1 fruit fly cellular context compared by ENCODE assay signal in the genomic region with DNA sequence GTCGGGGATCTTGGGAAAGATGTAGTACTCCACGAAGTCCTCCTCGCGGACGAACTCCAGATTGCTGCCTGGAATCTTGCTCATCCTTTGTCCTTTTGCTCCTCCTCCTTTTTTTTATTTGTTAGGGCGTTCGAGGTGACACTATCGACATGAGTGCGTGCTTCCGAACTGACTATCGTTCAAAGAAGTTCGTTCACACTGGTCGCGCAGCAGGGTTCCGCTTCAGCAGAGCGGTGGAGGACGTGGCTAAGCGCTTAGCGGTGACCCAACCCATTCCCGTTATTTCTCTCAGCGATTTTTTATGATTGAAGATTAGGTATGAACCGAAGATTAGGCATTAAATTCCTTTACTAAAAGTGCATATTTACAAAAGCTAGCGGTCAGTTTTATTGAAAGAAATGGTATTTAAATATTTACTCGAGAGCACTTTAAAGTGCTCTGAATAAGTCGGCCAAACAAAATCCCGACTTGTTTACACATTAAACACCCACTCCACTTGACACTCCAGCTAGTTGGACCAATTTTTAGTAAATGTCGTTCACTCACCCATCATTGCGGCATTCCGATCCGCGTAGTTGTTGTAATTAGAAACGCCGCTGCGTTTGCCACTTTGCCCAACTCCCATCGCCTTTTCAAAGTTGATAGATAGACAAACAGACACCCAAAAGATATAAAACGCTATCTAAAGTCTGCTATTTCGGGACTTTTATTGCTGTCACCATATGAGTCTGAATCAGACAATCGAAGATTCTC.
TF ChIP-seq lines count a peak whose summit lies in the region.

A gene (minus strand): TSS at position 166 of the 753 bp plus-strand sequence.
A gene (plus strand): TSS at position 703 of the 753 bp plus-strand sequence.

TF ChIP-seq in whole organism, embryonic, 481 proteins besides CTCF, POLR2A, EP300 and RAD21 (continued from another document and continues in another):
- TF ChIP-seq chm (GFP tag; IDR thresholded peaks at IDR 0.05; lab: Robert Waterston, UW) (no peak), CG8388 (GFP tag; optimal IDR thresholded peaks at IDR 0.05; lab: Kevin White, UChicago) (peak; percentile 32), eyg (GFP tag; optimal IDR thresholded peaks at IDR 0.05; lab: Kevin White, UChicago) (no peak), Lhr (GFP tag; optimal IDR thresholded peaks at IDR 0.05; lab: Kevin White, UChicago) (peak; percentile 81), CG4282 (GFP tag; optimal IDR thresholded peaks at IDR 0.05; lab: Kevin White, UChicago) (no peak), kay (GFP tag; optimal IDR thresholded peaks at IDR 0.05; lab: Kevin White, UChicago) (no peak), CG10565 (GFP tag; optimal IDR thresholded peaks at IDR 0.05; lab: Kevin White, UChicago) (no peak), Atf3 (GFP tag; optimal IDR thresholded peaks at IDR 0.05; lab: Kevin White, UChicago) (no peak), aop (GFP tag; IDR thresholded peaks at IDR 0.05; lab: Robert Waterston, UW) (no peak), CG4424 (GFP tag; optimal IDR thresholded peaks at IDR 0.05; lab: Kevin White, UChicago) (peak; percentile 57), stc (GFP tag; IDR thresholded peaks at IDR 0.05; lab: Robert Waterston, UW) (no peak), mam (GFP tag; optimal IDR thresholded peaks at IDR 0.05; lab: Kevin White, UChicago) (peak; percentile 66), mirr (GFP tag; optimal IDR thresholded peaks at IDR 0.05; lab: Kevin White, UChicago) (peak; percentile 11), bsh (GFP tag; optimal IDR thresholded peaks at IDR 0.05; lab: Kevin White, UChicago) (no peak), CG12155 (GFP tag; optimal IDR thresholded peaks at IDR 0.05; lab: Kevin White, UChicago) (peak; percentile 42), Ssrp (tag; optimal IDR thresholded peaks at IDR 0.05; lab: Kevin White, UChicago) (no peak), dan (GFP tag; IDR thresholded peaks at IDR 0.05; lab: Robert Waterston, UW) (no peak), ab (GFP tag; optimal IDR thresholded peaks at IDR 0.05; lab: Kevin White, UChicago) (no peak), bab2 (GFP tag; optimal IDR thresholded peaks at IDR 0.05; lab: Kevin White, UChicago) (peak; percentile 10), CG8290 (GFP tag; optimal IDR thresholded peaks at IDR 0.05; lab: Kevin White, UChicago) (no peak), CG8290 (tag; optimal IDR thresholded peaks at IDR 0.05; lab: Kevin White, UChicago) (peak; percentile 15 to 79), CG13424 (tag; optimal IDR thresholded peaks at IDR 0.05; lab: Kevin White, UChicago) (peak; percentile 28), MBD-R2 (GFP tag; IDR thresholded peaks at IDR 0.05; lab: Robert Waterston, UW) (peak; percentile 95), Hr78 (GFP tag; optimal IDR thresholded peaks at IDR 0.05; lab: Kevin White, UChicago) (peak in 1 of 2 experiments; percentile 1), sens-2 (GFP tag; IDR thresholded peaks at IDR 0.05; lab: Robert Waterston, UW) (no peak), CG10366 (GFP tag; IDR thresholded peaks at IDR 0.05; lab: Robert Waterston, UW) (peak; percentile 35; the same call in 1 of the 2 replicates), Chrac-16 (GFP tag; optimal IDR thresholded peaks at IDR 0.05; lab: Kevin White, UChicago) (peak; percentile 49), Ptx1 (GFP tag; IDR thresholded peaks at IDR 0.05; lab: Robert Waterston, UW) (peak; percentile 38), fru (optimal IDR thresholded peaks at IDR 0.05; lab: Kevin White, UChicago) (no peak), CG32767 (GFP tag; IDR thresholded peaks at IDR 0.05; lab: Robert Waterston, UW) (no peak), Gsc (GFP tag; IDR thresholded peaks at IDR 0.05; lab: Robert Waterston, UW) (no peak), cg (GFP tag; optimal IDR thresholded peaks at IDR 0.05; lab: Kevin White, UChicago) (no peak), bbx (GFP tag; IDR thresholded peaks at IDR 0.05; lab: Robert Waterston, UW; ENCODE audit: partially characterized antibody) (peak; percentile 93), repo (GFP tag; optimal IDR thresholded peaks at IDR 0.05; lab: Kevin White, UChicago) (peak; percentile 38), Bdp1 (GFP tag; optimal IDR thresholded peaks at IDR 0.05; lab: Kevin White, UChicago) (no peak), Abd-B (GFP tag; optimal IDR thresholded peaks at IDR 0.05; lab: Kevin White, UChicago) (peak; percentile 83), psq (GFP tag; optimal IDR thresholded peaks at IDR 0.05; lab: Kevin White, UChicago) (peak; percentile 11), schlank (tag; optimal IDR thresholded peaks at IDR 0.05; lab: Kevin White, UChicago) (no peak), CG10959 (GFP tag; IDR thresholded peaks at IDR 0.05; lab: Robert Waterston, UW) (peak; percentile 32; the same call in 1 of the 2 replicates), CG3065 (GFP tag; optimal IDR thresholded peaks at IDR 0.05; lab: Kevin White, UChicago) (peak; percentile 77), da (GFP tag; optimal IDR thresholded peaks at IDR 0.05; lab: Kevin White, UChicago) (no peak), pho (GFP tag; optimal IDR thresholded peaks at IDR 0.05; lab: Kevin White, UChicago) (peak; percentile 39), zf30C (GFP tag; optimal IDR thresholded peaks at IDR 0.05; lab: Kevin White, UChicago) (no peak), CG14710 (tag; optimal IDR thresholded peaks at IDR 0.05; lab: Kevin White, UChicago) (peak; percentile 73), pzg (GFP tag; optimal IDR thresholded peaks at IDR 0.05; lab: Kevin White, UChicago) (peak; percentile 84), CG17328 (GFP tag; IDR thresholded peaks at IDR 0.05; lab: Robert Waterston, UW) (no peak), CG9727 (GFP tag; optimal IDR thresholded peaks at IDR 0.05; lab: Kevin White, UChicago) (no peak), dimm (GFP tag; IDR thresholded peaks at IDR 0.05; lab: Robert Waterston, UW) (no peak), ind (GFP tag; optimal IDR thresholded peaks at IDR 0.05; lab: Kevin White, UChicago) (peak; percentile 19), jing (GFP tag; optimal IDR thresholded peaks at IDR 0.05; lab: Kevin White, UChicago) (no peak), Lpt (GFP tag; optimal IDR thresholded peaks at IDR 0.05; lab: Kevin White, UChicago) (no peak), dati (GFP tag; IDR thresholded peaks at IDR 0.05; lab: Robert Waterston, UW) (no peak), Sox100B (GFP tag; optimal IDR thresholded peaks at IDR 0.05; lab: Kevin White, UChicago) (no peak), vvl (GFP tag; IDR thresholded peaks at IDR 0.05; lab: Robert Waterston, UW) (peak; percentile 62), Hsf (GFP tag; optimal IDR thresholded peaks at IDR 0.05; lab: Kevin White, UChicago) (peak; percentile 49), dysf (GFP tag; IDR thresholded peaks at IDR 0.05; lab: Robert Waterston, UW) (peak; percentile 35; the same call in 1 of the 3 replicates), lab (GFP tag; optimal IDR thresholded peaks at IDR 0.05; lab: Kevin White, UChicago) (no peak), CG15011 (GFP tag; optimal IDR thresholded peaks at IDR 0.05; lab: Kevin White, UChicago) (no peak), YL-1 (GFP tag; optimal IDR thresholded peaks at IDR 0.05; lab: Kevin White, UChicago) (peak; percentile 63), CG43689 (GFP tag; IDR thresholded peaks at IDR 0.05; lab: Robert Waterston, UW) (no peak), CG17568 (GFP tag; optimal IDR thresholded peaks at IDR 0.05; lab: Kevin White, UChicago) (no peak), Trl (optimal IDR thresholded peaks at IDR 0.05; lab: Kevin White, UChicago) (no peak), Trl (GFP tag; optimal IDR thresholded peaks at IDR 0.05; lab: Kevin White, UChicago) (peak; percentile 51), pnt (GFP tag; optimal IDR thresholded peaks at IDR 0.05; lab: Kevin White, UChicago) (peak; percentile 4), CG8765 (GFP tag; IDR thresholded peaks at IDR 0.05; lab: Robert Waterston, UW) (no peak; the same call in 1 of the 2 replicates), CG5180 (GFP tag; optimal IDR thresholded peaks at IDR 0.05; lab: Kevin White, UChicago) (no peak), corto (GFP tag; optimal IDR thresholded peaks at IDR 0.05; lab: Kevin White, UChicago) (no peak), otp (GFP tag; IDR thresholded peaks at IDR 0.05; lab: Robert Waterston, UW) (no peak), CG6689 (GFP tag; IDR thresholded peaks at IDR 0.05; lab: Robert Waterston, UW) (no peak), Doc3 (GFP tag; IDR thresholded peaks at IDR 0.05; lab: Robert Waterston, UW; ENCODE audit: partially characterized antibody) (peak; percentile 93), insv (GFP tag; optimal IDR thresholded peaks at IDR 0.05; lab: Kevin White, UChicago) (peak in 1 of 2 experiments; percentile 16), CG32772 (GFP tag; IDR thresholded peaks at IDR 0.05; lab: Robert Waterston, UW) (no peak), Med (GFP tag; lab: Kevin White, UChicago) (peak; percentile 86), unc-4 (GFP tag; IDR thresholded peaks at IDR 0.05; lab: Robert Waterston, UW; ENCODE audit: partially characterized antibody) (peak; percentile 92), Dll (GFP tag; IDR thresholded peaks at IDR 0.05; lab: Robert Waterston, UW; ENCODE audit: partially characterized antibody) (peak; percentile 90), CG31388 (GFP tag; optimal IDR thresholded peaks at IDR 0.05; lab: Kevin White, UChicago) (no peak), crol (GFP tag; IDR thresholded peaks at IDR 0.05; lab: Robert Waterston, UW) (no peak), tna (GFP tag; IDR thresholded peaks at IDR 0.05; lab: Robert Waterston, UW; ENCODE audit: partially characterized antibody) (peak; percentile 90), CG7786 (GFP tag; optimal IDR thresholded peaks at IDR 0.05; lab: Kevin White, UChicago) (peak; percentile 46), Nf-YA (GFP tag; IDR thresholded peaks at IDR 0.05; lab: Robert Waterston, UW) (no peak), sob (GFP tag; IDR thresholded peaks at IDR 0.05; lab: Robert Waterston, UW) (peak; percentile 71), CG17802 (tag; optimal IDR thresholded peaks at IDR 0.05; lab: Kevin White, UChicago) (peak; percentile 88), so (GFP tag; IDR thresholded peaks at IDR 0.05; lab: Robert Waterston, UW) (peak; percentile 11; the same call in 1 of the 3 replicates), fd64A (GFP tag; optimal IDR thresholded peaks at IDR 0.05; lab: Kevin White, UChicago) (no peak), bowl (GFP tag; IDR thresholded peaks at IDR 0.05; lab: Robert Waterston, UW) (no peak), CG1792 (GFP tag; optimal IDR thresholded peaks at IDR 0.05; lab: Kevin White, UChicago) (no peak), sr (GFP tag; IDR thresholded peaks at IDR 0.05; lab: Robert Waterston, UW) (no peak), Lim3 (GFP tag; IDR thresholded peaks at IDR 0.05; lab: Robert Waterston, UW) (no peak), ERR (GFP tag; optimal IDR thresholded peaks at IDR 0.05; lab: Kevin White, UChicago) (peak; percentile 25), CG4328 (GFP tag; optimal IDR thresholded peaks at IDR 0.05; lab: Kevin White, UChicago) (no peak), CG7271 (tag; optimal IDR thresholded peaks at IDR 0.05; lab: Kevin White, UChicago) (no peak), CG12219 (GFP tag; optimal IDR thresholded peaks at IDR 0.05; lab: Kevin White, UChicago) (no peak), CG17912 (GFP tag; optimal IDR thresholded peaks at IDR 0.05; lab: Kevin White, UChicago) (no peak), ATbp (GFP tag; optimal IDR thresholded peaks at IDR 0.05; lab: Kevin White, UChicago) (no peak), wor (GFP tag; IDR thresholded peaks at IDR 0.05; lab: Robert Waterston, UW) (no peak), CG6683 (GFP tag; optimal IDR thresholded peaks at IDR 0.05; lab: Kevin White, UChicago) (no peak), NC2α (GFP tag; optimal IDR thresholded peaks at IDR 0.05; lab: Kevin White, UChicago) (no peak), gce (GFP tag; IDR thresholded peaks at IDR 0.05; lab: Robert Waterston, UW) (no peak), CG10543 (GFP tag; optimal IDR thresholded peaks at IDR 0.05; lab: Kevin White, UChicago) (no peak), CG30020 (tag; optimal IDR thresholded peaks at IDR 0.05; lab: Kevin White, UChicago) (peak; percentile 57), CG6813 (GFP tag; optimal IDR thresholded peaks at IDR 0.05; lab: Kevin White, UChicago) (no peak), fu2 (GFP tag; optimal IDR thresholded peaks at IDR 0.05; lab: Kevin White, UChicago) (peak; percentile 21), CG11504 (tag; optimal IDR thresholded peaks at IDR 0.05; lab: Kevin White, UChicago) (no peak), dm (GFP tag; optimal IDR thresholded peaks at IDR 0.05; lab: Kevin White, UChicago) (peak; percentile 59), pfk (GFP tag; optimal IDR thresholded peaks at IDR 0.05; lab: Kevin White, UChicago) (no peak), org-1 (GFP tag; optimal IDR thresholded peaks at IDR 0.05; lab: Kevin White, UChicago) (no peak), CG6175 (GFP tag; IDR thresholded peaks at IDR 0.05; lab: Robert Waterston, UW) (0 out of 3 replicates have a peak, but pooled peaks have one; percentile 39), CG8359 (GFP tag; optimal IDR thresholded peaks at IDR 0.05; lab: Kevin White, UChicago; ENCODE audit: borderline replicate concordance) (no peak), CG8281 (tag; optimal IDR thresholded peaks at IDR 0.05; lab: Kevin White, UChicago) (no peak), Elba2 (GFP tag; optimal IDR thresholded peaks at IDR 0.05; lab: Kevin White, UChicago) (no peak), CG18599 (GFP tag; optimal IDR thresholded peaks at IDR 0.05; lab: Kevin White, UChicago) (no peak), Myb (GFP tag; optimal IDR thresholded peaks at IDR 0.05; lab: Kevin White, UChicago) (peak; percentile 70), p53 (GFP tag; optimal IDR thresholded peaks at IDR 0.05; lab: Kevin White, UChicago) (no peak), Poxn (GFP tag; IDR thresholded peaks at IDR 0.05; lab: Robert Waterston, UW) (no peak), bigmax (GFP tag; optimal IDR thresholded peaks at IDR 0.05; lab: Kevin White, UChicago) (no peak), CG9876 (GFP tag; optimal IDR thresholded peaks at IDR 0.05; lab: Kevin White, UChicago) (peak; percentile 26), Vsx1 (GFP tag; optimal IDR thresholded peaks at IDR 0.05; lab: Kevin White, UChicago) (no peak), z (GFP tag; IDR thresholded peaks at IDR 0.05; lab: Robert Waterston, UW) (no peak), CG18619 (GFP tag; optimal IDR thresholded peaks at IDR 0.05; lab: Kevin White, UChicago) (no peak), onecut (GFP tag; IDR thresholded peaks at IDR 0.05; lab: Robert Waterston, UW) (no peak), Hr39 (optimal IDR thresholded peaks at IDR 0.05; lab: Kevin White, UChicago) (no peak), CG18764 (GFP tag; optimal IDR thresholded peaks at IDR 0.05; lab: Kevin White, UChicago) (no peak), HLHmδ (GFP tag; optimal IDR thresholded peaks at IDR 0.05; lab: Kevin White, UChicago) (peak; percentile 33), CG2202 (tag; optimal IDR thresholded peaks at IDR 0.05; lab: Kevin White, UChicago) (no peak), CG13624 (GFP tag; optimal IDR thresholded peaks at IDR 0.05; lab: Kevin White, UChicago) (peak; percentile 65), shn (GFP tag; optimal IDR thresholded peaks at IDR 0.05; lab: Kevin White, UChicago) (no peak)
